Fruit fly (Drosophila melanogaster): ENCODE data around the gene CG34305.

Gene CG34305

DNA sequence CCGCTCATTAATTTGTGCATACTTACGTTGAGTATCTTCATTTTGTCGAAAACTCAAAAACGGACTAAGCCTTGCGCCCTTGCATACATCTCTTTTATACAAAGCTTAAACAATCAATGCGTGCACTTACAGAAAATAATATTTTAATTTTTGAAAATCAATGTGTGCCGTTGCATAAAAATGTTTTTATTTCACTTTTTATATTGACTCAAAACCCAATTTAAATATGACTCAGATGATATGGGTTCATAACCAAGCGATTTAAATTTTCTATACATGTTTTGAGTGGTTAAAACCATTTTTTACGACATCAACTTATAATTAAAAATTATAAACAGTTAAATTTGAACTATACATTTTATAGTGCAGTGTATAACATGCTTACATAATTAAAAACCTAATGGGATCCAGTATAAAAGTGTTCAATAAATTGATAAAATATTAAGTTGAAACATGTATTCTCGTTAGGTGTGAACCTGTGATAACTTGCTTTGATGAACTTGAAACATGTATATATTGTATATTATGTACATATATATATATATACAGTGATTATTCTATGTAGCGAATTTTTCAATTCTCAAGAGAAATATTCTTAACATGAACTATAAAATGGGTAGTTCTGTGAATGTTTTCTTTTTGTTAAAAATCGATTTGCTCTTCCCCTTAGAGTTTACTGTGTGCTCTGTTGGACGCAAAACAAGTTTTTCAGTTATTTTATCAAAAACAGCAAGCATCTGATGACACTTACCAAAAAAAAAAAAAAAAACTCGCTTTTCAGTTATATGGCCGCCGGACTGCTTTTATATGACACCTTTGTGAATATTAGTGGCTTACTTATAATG lies at the start of gene CG34305:
CG34305 (minus strand) TSS at position 51 of the 845 bp plus-strand sequence.
- TF ChIP-seq insv (optimal IDR thresholded peaks at IDR 0.05), result no peak
- no peak for TF ChIP-seq Myc (optimal IDR thresholded peaks at IDR 0.05)
- no peak for TF ChIP-seq ttk (optimal IDR thresholded peaks at IDR 0.05)
- no peak for TF ChIP-seq psq (optimal IDR thresholded peaks at IDR 0.05)
- TF ChIP-seq h (optimal IDR thresholded peaks at IDR 0.05), result no peak
- TF ChIP-seq Sin3A (optimal IDR thresholded peaks at IDR 0.05), result no peak

DNA sequence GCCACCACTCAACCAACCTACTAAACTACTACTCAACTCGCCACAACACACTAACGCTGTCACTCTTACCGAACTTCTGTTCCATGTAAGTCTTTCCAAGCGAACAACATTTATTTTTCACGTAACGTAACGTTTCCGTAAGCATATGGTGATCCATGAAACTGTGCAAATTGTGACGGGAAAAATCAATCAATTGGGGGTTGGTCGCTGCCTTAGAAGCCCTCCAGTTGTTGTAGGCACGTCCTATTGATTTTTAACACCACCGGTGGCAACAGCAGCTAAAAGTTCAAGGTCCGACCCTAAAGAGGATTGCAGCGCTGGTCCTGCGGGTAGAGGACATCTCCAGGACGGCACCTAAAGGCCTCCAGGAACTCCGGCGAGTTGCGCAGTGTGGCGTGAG lies 49.2 kb upstream of the CG34305 start:
- TF ChIP-seq insv (optimal IDR thresholded peaks at IDR 0.05) (no peak), Myc (optimal IDR thresholded peaks at IDR 0.05) (no peak), psq (optimal IDR thresholded peaks at IDR 0.05) (no peak), ttk (optimal IDR thresholded peaks at IDR 0.05) (no peak), h (optimal IDR thresholded peaks at IDR 0.05) (no peak), Sin3A (optimal IDR thresholded peaks at IDR 0.05) (no peak)

DNA sequence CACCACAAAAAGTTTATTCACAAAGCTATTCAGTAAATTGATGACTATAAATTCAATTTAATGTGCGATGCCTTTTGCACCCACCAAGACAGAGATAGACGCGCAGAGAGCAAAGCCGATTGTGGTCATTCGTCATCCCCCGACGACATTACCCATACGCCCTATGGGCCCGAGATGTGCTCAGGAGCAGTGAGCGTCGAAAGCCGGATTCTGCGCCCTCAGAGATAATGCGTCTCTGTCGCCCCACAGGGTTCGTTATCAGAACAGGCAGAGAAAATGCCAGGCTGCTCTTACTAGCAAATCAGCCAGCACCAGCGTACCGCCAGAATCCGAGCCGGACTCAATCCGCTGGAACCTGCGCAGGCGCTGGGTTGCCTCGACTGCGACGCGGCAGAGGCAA lies 48.3 kb upstream of the CG34305 start:
- TF ChIP-seq Myc (optimal IDR thresholded peaks at IDR 0.05), result no peak
- TF ChIP-seq h (optimal IDR thresholded peaks at IDR 0.05), result no peak
- no peak for TF ChIP-seq ttk (optimal IDR thresholded peaks at IDR 0.05)
- TF ChIP-seq Sin3A (optimal IDR thresholded peaks at IDR 0.05), result no peak

DNA sequence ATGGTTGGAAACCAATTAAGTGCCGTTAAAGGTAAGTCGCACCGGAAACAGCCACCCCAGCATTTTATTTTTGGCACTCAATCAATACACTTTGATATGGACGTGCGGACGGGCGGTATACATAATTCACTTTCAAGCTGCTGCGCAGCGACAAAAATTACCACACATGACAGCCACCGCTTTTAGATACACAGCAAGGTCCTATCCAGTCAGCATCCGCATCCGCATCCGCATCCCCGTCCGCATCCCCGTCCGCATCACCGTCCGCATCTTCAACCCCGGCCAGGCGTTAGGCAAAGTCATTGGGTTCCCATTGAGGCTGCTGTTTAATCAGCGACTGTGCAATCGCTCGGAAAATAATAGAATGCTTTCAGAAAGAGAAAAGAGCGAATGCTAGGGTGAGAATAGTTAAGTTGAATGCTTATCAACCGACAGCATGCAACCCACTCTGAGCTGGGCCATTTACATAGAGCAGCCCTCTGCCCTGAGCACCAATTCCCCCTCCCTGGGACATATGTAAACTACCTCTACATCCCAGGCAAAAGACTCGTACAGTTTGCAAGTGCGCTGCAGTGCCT lies 41.5 kb upstream of the CG34305 start:
- TF ChIP-seq Sin3A (optimal IDR thresholded peaks at IDR 0.05) (no peak), ttk (optimal IDR thresholded peaks at IDR 0.05) (no peak), Myc (optimal IDR thresholded peaks at IDR 0.05) (no peak), insv (optimal IDR thresholded peaks at IDR 0.05) (no peak), h (optimal IDR thresholded peaks at IDR 0.05) (no peak), psq (optimal IDR thresholded peaks at IDR 0.05) (no peak)

DNA sequence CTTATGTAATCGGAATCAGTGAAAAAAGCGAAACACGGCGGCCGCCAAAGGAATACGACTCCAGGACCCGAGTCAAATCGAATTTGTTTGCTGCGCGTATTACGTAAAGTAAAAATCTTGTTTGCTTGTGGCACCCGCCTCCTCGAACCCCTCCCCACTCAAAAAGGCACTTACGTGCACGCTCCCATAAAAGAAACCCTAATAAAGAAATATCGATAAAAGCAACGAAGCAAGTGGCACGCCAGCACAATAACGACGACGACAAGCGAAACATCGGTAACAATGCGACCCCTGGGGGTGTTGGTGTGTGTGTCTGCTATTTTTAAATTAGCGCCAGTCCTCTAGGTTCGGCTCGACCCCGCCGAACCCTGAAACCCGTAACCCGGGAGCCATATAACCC lies 39.3 kb upstream of the CG34305 start:
- no peak for TF ChIP-seq insv (optimal IDR thresholded peaks at IDR 0.05)
- no peak for TF ChIP-seq Myc (optimal IDR thresholded peaks at IDR 0.05)
- TF ChIP-seq ttk (optimal IDR thresholded peaks at IDR 0.05), result no peak
- no peak for TF ChIP-seq Sin3A (optimal IDR thresholded peaks at IDR 0.05)
- TF ChIP-seq h (optimal IDR thresholded peaks at IDR 0.05), result no peak
- no peak for TF ChIP-seq psq (optimal IDR thresholded peaks at IDR 0.05)

DNA sequence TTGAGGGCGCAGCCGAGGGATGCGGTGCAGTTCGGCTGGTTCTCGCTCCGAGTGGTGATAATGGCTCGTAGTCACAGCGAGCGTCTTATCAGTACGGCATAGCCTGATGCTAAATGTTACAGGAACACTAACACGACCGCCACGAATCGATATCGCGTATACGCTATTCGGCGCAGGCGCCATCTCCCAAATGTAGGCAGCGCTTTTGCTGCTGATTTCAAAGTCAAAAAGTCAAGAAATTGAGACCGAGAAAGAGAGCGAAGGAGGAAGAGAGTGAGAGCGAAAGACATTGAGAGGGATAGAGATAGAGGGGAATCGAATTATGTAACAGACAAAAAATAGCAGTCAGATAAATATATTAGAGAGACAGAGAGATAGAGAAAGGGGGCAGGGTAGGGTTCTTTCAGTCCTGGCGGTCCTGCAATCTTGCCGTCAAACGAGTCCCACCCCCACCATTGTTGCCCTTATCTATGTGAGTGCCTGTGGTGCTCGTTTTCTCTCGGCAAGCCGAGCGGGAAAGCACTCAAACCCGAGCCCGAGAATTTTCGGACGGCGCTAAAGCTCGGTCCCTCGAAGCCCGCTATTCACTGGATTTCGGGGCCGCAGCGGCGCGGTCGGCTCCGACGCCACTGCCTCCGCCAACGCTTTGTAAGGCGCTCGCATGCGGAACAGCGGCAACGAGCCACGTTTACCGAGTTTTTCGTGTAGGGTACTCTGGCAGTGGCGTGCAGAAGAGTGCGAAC lies 38.3 kb upstream of the CG34305 start:
- TF ChIP-seq Myc (optimal IDR thresholded peaks at IDR 0.05), result no peak
- TF ChIP-seq h (optimal IDR thresholded peaks at IDR 0.05), result no peak
- TF ChIP-seq insv (optimal IDR thresholded peaks at IDR 0.05), result no peak
- TF ChIP-seq Sin3A (optimal IDR thresholded peaks at IDR 0.05), result no peak
- no peak for TF ChIP-seq ttk (optimal IDR thresholded peaks at IDR 0.05)
- TF ChIP-seq psq (optimal IDR thresholded peaks at IDR 0.05), result no peak

DNA sequence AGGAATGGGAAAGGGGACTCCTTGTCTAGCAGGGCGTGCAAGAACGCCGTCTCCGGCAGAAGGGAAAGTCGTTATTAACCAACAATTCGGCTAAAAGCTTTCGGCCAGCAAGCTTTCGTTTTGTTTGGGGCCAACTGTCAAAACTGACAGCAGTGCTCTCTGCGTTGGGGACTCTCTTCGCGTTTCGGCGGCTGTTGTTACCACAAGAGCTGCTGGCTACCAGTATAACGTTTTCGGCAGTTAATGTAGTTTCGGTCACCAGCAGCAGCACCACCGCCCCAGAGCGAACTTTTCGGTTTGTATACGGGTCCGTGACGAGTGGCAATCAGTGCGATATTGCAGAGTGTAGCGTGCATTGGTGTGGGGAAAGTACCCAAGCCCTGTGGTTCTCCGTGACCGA lies 37.1 kb upstream of the CG34305 start, which contains the start of gene cpx:
cpx (plus strand) TSS at position 160 of the 400 bp plus-strand sequence.
- no peak for TF ChIP-seq h (optimal IDR thresholded peaks at IDR 0.05)
- TF ChIP-seq ttk (optimal IDR thresholded peaks at IDR 0.05), result no peak
- no peak for TF ChIP-seq insv (optimal IDR thresholded peaks at IDR 0.05)
- no peak for TF ChIP-seq Myc (optimal IDR thresholded peaks at IDR 0.05)
- no peak for TF ChIP-seq psq (optimal IDR thresholded peaks at IDR 0.05)
- TF ChIP-seq Sin3A (optimal IDR thresholded peaks at IDR 0.05), result no peak

DNA sequence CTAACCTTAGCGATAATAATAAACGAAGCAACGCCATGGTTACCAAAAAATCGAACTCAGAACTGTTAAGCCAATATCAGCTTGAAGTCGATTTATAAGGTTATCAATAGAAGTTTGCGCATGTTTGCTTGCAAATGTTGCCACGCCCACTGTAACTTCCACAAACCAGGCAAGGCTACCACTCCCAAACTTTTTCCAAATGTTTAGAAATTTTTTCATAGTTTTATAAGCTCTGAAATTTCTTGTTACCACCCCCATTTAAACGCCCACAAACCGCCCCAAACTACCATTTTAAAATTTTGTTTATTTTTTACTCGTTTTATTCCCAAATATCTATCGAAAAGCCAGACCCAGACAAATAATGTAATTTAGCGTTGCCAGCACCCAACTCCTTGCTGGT lies 34.9 kb upstream of the CG34305 start, which contains the start of gene flip:
flip (minus strand) TSS at position 101 of the 400 bp plus-strand sequence.
- no peak for TF ChIP-seq Sin3A (optimal IDR thresholded peaks at IDR 0.05)

DNA sequence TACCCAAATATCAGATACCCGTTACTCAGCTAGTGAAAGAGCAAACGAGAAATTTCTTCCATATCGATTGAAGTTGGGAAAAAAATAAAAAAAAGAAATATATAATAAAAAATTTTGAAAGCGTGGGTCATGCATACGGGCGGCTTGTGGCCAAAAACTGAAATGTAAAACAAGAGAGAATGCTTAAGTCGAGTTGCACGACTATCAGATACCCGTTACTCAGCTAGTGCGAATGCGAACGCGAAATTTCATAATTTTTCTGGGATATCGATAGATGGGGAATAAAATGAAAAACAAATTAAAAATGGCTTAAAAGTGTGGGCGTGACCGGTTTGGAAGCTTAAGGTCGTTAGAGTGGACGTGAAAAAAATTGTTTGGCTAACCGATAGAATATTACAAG lies 25.4 kb upstream of the CG34305 start:
- no peak for TF ChIP-seq insv (optimal IDR thresholded peaks at IDR 0.05)

DNA sequence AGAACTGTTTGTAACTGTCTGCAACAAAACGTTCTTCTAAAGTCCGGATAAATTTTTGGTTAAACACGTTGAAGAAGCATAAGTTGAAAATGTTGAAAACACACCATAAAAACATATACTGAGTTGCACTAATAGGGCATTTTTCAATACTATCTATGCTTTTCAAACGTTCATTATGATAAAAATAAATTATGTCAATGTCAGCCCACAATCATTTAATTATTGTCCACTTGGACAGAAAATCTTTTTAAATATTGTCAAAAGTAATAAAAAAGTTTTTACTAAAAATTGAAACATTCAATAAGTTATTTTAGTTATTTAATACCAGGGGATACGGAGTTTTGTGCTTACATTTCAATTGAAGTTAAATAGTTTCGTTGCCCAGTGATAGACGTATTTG lies 23.5 kb upstream of the CG34305 start, which contains the start of gene CG1092:
CG1092 (plus strand) TSS at position 301 of the 400 bp plus-strand sequence.
- TF ChIP-seq Sin3A (optimal IDR thresholded peaks at IDR 0.05) (no peak), Myc (optimal IDR thresholded peaks at IDR 0.05) (no peak), psq (optimal IDR thresholded peaks at IDR 0.05) (no peak), insv (optimal IDR thresholded peaks at IDR 0.05) (no peak), h (optimal IDR thresholded peaks at IDR 0.05) (no peak), ttk (optimal IDR thresholded peaks at IDR 0.05) (no peak)

DNA sequence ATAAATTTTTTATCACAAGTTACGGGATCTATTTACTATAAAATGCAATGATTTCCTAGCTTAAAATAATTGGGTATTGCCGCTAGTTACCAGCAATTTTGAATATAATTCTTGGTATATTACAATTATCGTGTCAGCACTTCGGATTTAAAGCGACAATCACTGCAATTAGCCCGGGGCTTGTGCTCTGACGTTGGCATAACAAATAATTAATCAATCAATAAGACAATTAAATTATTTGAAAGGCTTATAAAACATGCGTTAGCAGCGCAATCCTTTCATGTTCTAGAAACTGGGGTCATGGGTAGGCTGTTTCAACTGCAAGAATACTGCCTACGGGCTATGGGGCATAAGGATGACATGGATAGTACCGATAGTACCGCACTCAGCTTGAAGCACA lies 13.7 kb upstream of the CG34305 start, which contains the start of gene Or82a:
Or82a (plus strand) TSS at position 301 of the 400 bp plus-strand sequence.
- TF ChIP-seq insv (optimal IDR thresholded peaks at IDR 0.05) (no peak), psq (optimal IDR thresholded peaks at IDR 0.05) (no peak), h (optimal IDR thresholded peaks at IDR 0.05) (no peak), Sin3A (optimal IDR thresholded peaks at IDR 0.05) (no peak), ttk (optimal IDR thresholded peaks at IDR 0.05) (no peak), Myc (optimal IDR thresholded peaks at IDR 0.05) (no peak)

DNA sequence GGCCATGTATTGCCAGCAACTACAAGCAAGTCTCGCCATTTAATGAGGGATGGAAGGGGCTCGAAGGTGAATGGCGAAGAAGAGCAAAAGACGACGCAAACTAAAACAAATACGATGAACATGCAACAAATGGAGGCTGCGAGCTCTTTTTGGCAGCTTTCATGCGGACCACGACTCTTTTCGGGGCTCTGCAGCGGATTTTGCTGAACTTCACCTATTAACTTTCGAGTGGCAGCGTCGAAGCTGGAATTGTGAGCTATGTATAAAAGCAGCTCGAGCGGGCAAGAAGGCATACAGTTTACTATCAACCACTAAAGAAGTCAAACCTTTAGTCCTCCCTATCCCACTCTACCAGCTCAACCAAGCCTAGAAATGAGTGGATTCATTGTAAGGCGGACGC lies 11.5 kb upstream of the CG34305 start, which contains the start of gene TwdlV:
TwdlV (plus strand) TSS at position 301 of the 400 bp plus-strand sequence.
- no peak for TF ChIP-seq h (optimal IDR thresholded peaks at IDR 0.05)
- no peak for TF ChIP-seq ttk (optimal IDR thresholded peaks at IDR 0.05)
- TF ChIP-seq Myc (optimal IDR thresholded peaks at IDR 0.05), result no peak
- no peak for TF ChIP-seq insv (optimal IDR thresholded peaks at IDR 0.05)
- TF ChIP-seq psq (optimal IDR thresholded peaks at IDR 0.05), result no peak
- TF ChIP-seq Sin3A (optimal IDR thresholded peaks at IDR 0.05), result no peak

Data from Kc167 (cell line).